ENCODE assay signal across 4 fruit fly cellular contexts in genomic region chrX:9156388-9156823, dm6.
TF ChIP-seq lines count a peak whose summit lies in the region.

Gene His3.3B, minus strand, starts transcription at chrX:9156669.

- TF ChIP-seq CTCF in whole organism, embryonic (GFP tag; optimal IDR thresholded peaks at IDR 0.05; lab: Kevin White, UChicago): peak; percentile 54

TF ChIP-seq in whole organism, adult, 20 proteins besides CTCF, POLR2A, EP300 and RAD21:
- TF ChIP-seq CG7101 (tag; optimal IDR thresholded peaks at IDR 0.05; lab: Kevin White, UChicago) (peak; percentile 33), CG5204 (GFP tag; optimal IDR thresholded peaks at IDR 0.05; lab: Kevin White, UChicago) (no peak), toe (GFP tag; optimal IDR thresholded peaks at IDR 0.05; lab: Kevin White, UChicago) (no peak), CG1620 (GFP tag; optimal IDR thresholded peaks at IDR 0.05; lab: Kevin White, UChicago) (peak; percentile 60), Mnt (GFP tag; optimal IDR thresholded peaks at IDR 0.05; lab: Kevin White, UChicago) (peak; percentile 55), ovo (GFP tag; optimal IDR thresholded peaks at IDR 0.05; lab: Kevin White, UChicago) (peak; percentile 37), CG12768 (GFP tag; optimal IDR thresholded peaks at IDR 0.05; lab: Kevin White, UChicago) (no peak), tj (GFP tag; optimal IDR thresholded peaks at IDR 0.05; lab: Kevin White, UChicago) (no peak), pad (GFP tag; optimal IDR thresholded peaks at IDR 0.05; lab: Kevin White, UChicago) (no peak), cic (GFP tag; optimal IDR thresholded peaks at IDR 0.05; lab: Kevin White, UChicago) (no peak), CG14711 (tag; optimal IDR thresholded peaks at IDR 0.05; lab: Kevin White, UChicago) (peak; percentile 14), Clk (GFP tag; optimal IDR thresholded peaks at IDR 0.05; lab: Kevin White, UChicago) (no peak), Crg-1 (GFP tag; optimal IDR thresholded peaks at IDR 0.05; lab: Kevin White, UChicago) (peak; percentile 23), CG11617 (GFP tag; optimal IDR thresholded peaks at IDR 0.05; lab: Kevin White, UChicago) (peak; percentile 72), Hr96 (GFP tag; optimal IDR thresholded peaks at IDR 0.05; lab: Kevin White, UChicago) (no peak), CG7045 (GFP tag; optimal IDR thresholded peaks at IDR 0.05; lab: Kevin White, UChicago) (no peak), cnc (optimal IDR thresholded peaks at IDR 0.05; lab: Kevin White, UChicago) (no peak), CG33017 (tag; optimal IDR thresholded peaks at IDR 0.05; lab: Kevin White, UChicago) (no peak), bab1 (GFP tag; optimal IDR thresholded peaks at IDR 0.05; lab: Kevin White, UChicago) (peak; percentile 76), kay (GFP tag; lab: Kevin White, UChicago; ENCODE audit: borderline replicate concordance) (no peak)
TF ChIP-seq in whole organism, adult: peak in this region for 8.

TF ChIP-seq in whole organism, embryonic, 481 proteins besides CTCF, POLR2A, EP300 and RAD21 (continues in another document):
- TF ChIP-seq ase (GFP tag; IDR thresholded peaks at IDR 0.05; lab: Robert Waterston, UW) (no peak), jumu (GFP tag; optimal IDR thresholded peaks at IDR 0.05; lab: Kevin White, UChicago) (no peak), Bteb2 (GFP tag; optimal IDR thresholded peaks at IDR 0.05; lab: Kevin White, UChicago) (no peak), Hsf (GFP tag; optimal IDR thresholded peaks at IDR 0.05; lab: Kevin White, UChicago) (no peak), CG6791 (GFP tag; IDR thresholded peaks at IDR 0.05; lab: Robert Waterston, UW; ENCODE audit: partially characterized antibody) (0 out of 3 replicates have a peak, but pooled peaks have one; percentile 39), aop (GFP tag; IDR thresholded peaks at IDR 0.05; lab: Robert Waterston, UW) (no peak), CG3065 (GFP tag; optimal IDR thresholded peaks at IDR 0.05; lab: Kevin White, UChicago) (peak; percentile 82), insv (GFP tag; optimal IDR thresholded peaks at IDR 0.05; lab: Kevin White, UChicago) (peak in 1 of 2 experiments; percentile 34), pros (GFP tag; optimal IDR thresholded peaks at IDR 0.05; lab: Kevin White, UChicago) (no peak), nerfin-2 (GFP tag; IDR thresholded peaks at IDR 0.05; lab: Robert Waterston, UW; ENCODE audit: partially characterized antibody) (no peak), pan (optimal IDR thresholded peaks at IDR 0.05; lab: Kevin White, UChicago) (no peak), pan (GFP tag; optimal IDR thresholded peaks at IDR 0.05 in 1 of 2, IDR thresholded peaks at IDR 0.05 in 1 of 2) (no peak), tll (GFP tag; optimal IDR thresholded peaks at IDR 0.05; lab: Kevin White, UChicago) (no peak), so (GFP tag; IDR thresholded peaks at IDR 0.05; lab: Robert Waterston, UW) (no peak), ash1 (GFP tag; optimal IDR thresholded peaks at IDR 0.05; lab: Kevin White, UChicago) (no peak), salm (tag; optimal IDR thresholded peaks at IDR 0.05; lab: Kevin White, UChicago) (no peak), hth (optimal IDR thresholded peaks at IDR 0.05; lab: Kevin White, UChicago) (no peak), pita (GFP tag; optimal IDR thresholded peaks at IDR 0.05; lab: Kevin White, UChicago) (peak; percentile 50), Fer3 (tag; optimal IDR thresholded peaks at IDR 0.05; lab: Kevin White, UChicago) (no peak), CG1529 (GFP tag; optimal IDR thresholded peaks at IDR 0.05; lab: Kevin White, UChicago) (no peak), CG10209 (GFP tag; optimal IDR thresholded peaks at IDR 0.05; lab: Kevin White, UChicago) (no peak), HLH4C (GFP tag; IDR thresholded peaks at IDR 0.05; lab: Robert Waterston, UW; ENCODE audit: partially characterized antibody) (0 out of 3 replicates have a peak, but pooled peaks have one; percentile 36), amos (GFP tag; IDR thresholded peaks at IDR 0.05; lab: Robert Waterston, UW; ENCODE audit: partially characterized antibody) (peak; percentile 56; the same call in 1 of the 2 replicates), Oaz (GFP tag; IDR thresholded peaks at IDR 0.05; lab: Robert Waterston, UW) (no peak)

TF ChIP-seq in whole organism, prepupa, 60 proteins besides CTCF, POLR2A, EP300 and RAD21:
- TF ChIP-seq CG6854 (GFP tag; optimal IDR thresholded peaks at IDR 0.05; lab: Kevin White, UChicago) (peak; percentile 15), esn (GFP tag; optimal IDR thresholded peaks at IDR 0.05; lab: Kevin White, UChicago) (peak; percentile 11), vri (GFP tag; optimal IDR thresholded peaks at IDR 0.05; lab: Kevin White, UChicago) (peak; percentile 33), CG7368 (GFP tag; optimal IDR thresholded peaks at IDR 0.05; lab: Kevin White, UChicago) (no peak), Sox14 (GFP tag; optimal IDR thresholded peaks at IDR 0.05; lab: Kevin White, UChicago) (peak; percentile 15), Eip78C (GFP tag; lab: Kevin White, UChicago) (peak; percentile 64), pdm3 (GFP tag; optimal IDR thresholded peaks at IDR 0.05; lab: Kevin White, UChicago) (no peak), cyc (GFP tag; optimal IDR thresholded peaks at IDR 0.05; lab: Kevin White, UChicago) (no peak), svp (GFP tag; lab: Kevin White, UChicago) (peak; percentile 60), Sox102F (GFP tag; optimal IDR thresholded peaks at IDR 0.05; lab: Kevin White, UChicago) (peak; percentile 32), ss (GFP tag; optimal IDR thresholded peaks at IDR 0.05; lab: Kevin White, UChicago) (no peak), CG8632 (GFP tag; optimal IDR thresholded peaks at IDR 0.05; lab: Kevin White, UChicago) (peak; percentile 2), Met (GFP tag; optimal IDR thresholded peaks at IDR 0.05; lab: Kevin White, UChicago) (no peak), Eip93F (GFP tag; optimal IDR thresholded peaks at IDR 0.05; lab: Kevin White, UChicago) (peak; percentile 2), topi (GFP tag; optimal IDR thresholded peaks at IDR 0.05; lab: Kevin White, UChicago) (peak; percentile 31), fd85E (GFP tag; optimal IDR thresholded peaks at IDR 0.05; lab: Kevin White, UChicago) (peak; percentile 3), Gug (GFP tag; IDR thresholded peaks at IDR 0.05; lab: Robert Waterston, UW) (no peak)

TF ChIP-seq in whole organism, wandering third instar larva, 38 proteins besides CTCF, POLR2A, EP300 and RAD21:
- peak; percentile 12 for TF ChIP-seq br (GFP tag; optimal IDR thresholded peaks at IDR 0.05; lab: Kevin White, UChicago)
- TF ChIP-seq rgr (GFP tag; optimal IDR thresholded peaks at IDR 0.05; lab: Kevin White, UChicago): peak; percentile 6
- TF ChIP-seq brk (GFP tag; optimal IDR thresholded peaks at IDR 0.05; lab: Kevin White, UChicago): peak; percentile 17
- TF ChIP-seq tai (GFP tag; optimal IDR thresholded peaks at IDR 0.05; lab: Kevin White, UChicago): no peak
- TF ChIP-seq Dif (GFP tag; optimal IDR thresholded peaks at IDR 0.05; lab: Kevin White, UChicago; ENCODE audit: partially characterized antibody): peak; percentile 33
- TF ChIP-seq Sp1 (GFP tag; optimal IDR thresholded peaks at IDR 0.05; lab: Kevin White, UChicago): peak; percentile 14
- TF ChIP-seq h (GFP tag; optimal IDR thresholded peaks at IDR 0.05; lab: Kevin White, UChicago): peak; percentile 24
- TF ChIP-seq CG9705 (GFP tag; optimal IDR thresholded peaks at IDR 0.05; lab: Kevin White, UChicago): no peak
